Fruit fly (Drosophila melanogaster) whole organism, embryonic: ENCODE measurements around the gene CG34057.

ENCODE experiments used
- Adf1 ChIP-seq: fragments of 200-800 bp; sonication (Bioruptor generic); IDR thresholded peaks from 2 replicates; pipeline ENCODE4 v1.3.6; 2022; ENCODE audit warnings: missing biosample characterization, missing genetic modification characterization
- Antp ChIP-seq: fragments of 200-800 bp; sonication (Bioruptor generic); optimal IDR thresholded peaks from 3 replicates; lab custom pipeline; 2016; ENCODE audit warnings: missing biosample characterization, missing genetic modification characterization
- BEAF-32 ChIP-seq: fragments of 200-800 bp; sonication (Bioruptor generic); optimal IDR thresholded peaks from 3 replicates; lab custom pipeline; 2017; ENCODE audit warnings: missing biosample characterization, missing genetic modification characterization, mild to moderate bottlenecking, moderate library complexity, missing genetic modification reagents
- Bteb2 ChIP-seq: fragments of 200-800 bp; sonication (Bioruptor generic); optimal IDR thresholded peaks from 2 replicates; lab custom pipeline; 2016; ENCODE audit warnings: missing biosample characterization, missing genetic modification characterization
- CG10321 ChIP-seq: fragments of 200-800 bp; sonication (Bioruptor generic); IDR thresholded peaks from 2 replicates; pipeline ENCODE4 v1.3.6; 2022; ENCODE audit warnings: missing biosample characterization, missing genetic modification characterization
- CG11247 ChIP-seq: fragments of 200-800 bp; sonication (Bioruptor generic); IDR thresholded peaks from 2 replicates; pipeline ENCODE4 v1.3.6; 2022; ENCODE audit warnings: missing biosample characterization, missing genetic modification characterization
- CG12769 ChIP-seq: fragments of 200-800 bp; sonication (Bioruptor generic); optimal IDR thresholded peaks from 2 replicates; lab custom pipeline; 2019; ENCODE audit warnings: missing biosample characterization, mild to moderate bottlenecking, missing genetic modification characterization, moderate library complexity
- CG13287 ChIP-seq: fragments of 200-800 bp; sonication (Bioruptor generic); IDR thresholded peaks from 2 replicates; pipeline ENCODE4 v1.3.6; 2022; ENCODE audit warnings: missing biosample characterization, missing genetic modification characterization; ENCODE audit not compliant: partially characterized antibody
- CG13624 ChIP-seq: fragments of 200-800 bp; sonication (Bioruptor generic); optimal IDR thresholded peaks from 2 replicates; lab custom pipeline; 2016; ENCODE audit warnings: missing biosample characterization, missing genetic modification characterization
- CG1602 ChIP-seq: fragments of 200-800 bp; sonication (Bioruptor generic); optimal IDR thresholded peaks from 3 replicates; lab custom pipeline; 2016; ENCODE audit warnings: missing biosample characterization, missing genetic modification characterization
- CG1603 ChIP-seq: fragments of 200-800 bp; sonication (Bioruptor generic); optimal IDR thresholded peaks from 2 replicates; lab custom pipeline; 2019; ENCODE audit warnings: missing biosample characterization, mild to moderate bottlenecking, missing genetic modification characterization, moderate library complexity
- CG17186 ChIP-seq: fragments of 200-800 bp; sonication (Bioruptor generic); optimal IDR thresholded peaks from 3 replicates; lab custom pipeline; 2017; ENCODE audit warnings: missing biosample characterization, missing genetic modification reagents, missing genetic modification characterization
- CG17359 ChIP-seq: fragments of 200-800 bp; sonication (Bioruptor generic); optimal IDR thresholded peaks from 3 replicates; lab custom pipeline; 2018; ENCODE audit warnings: missing biosample characterization, mild to moderate bottlenecking, missing genetic modification characterization, moderate library complexity
- CG2120 ChIP-seq: fragments of 200-800 bp; sonication (Bioruptor generic); optimal IDR thresholded peaks from 3 replicates; lab custom pipeline; 2016; ENCODE audit warnings: missing biosample characterization, missing genetic modification characterization
- CG2889 ChIP-seq: fragments of 200-800 bp; sonication (Bioruptor generic); IDR thresholded peaks from 3 replicates; pipeline ENCODE4 v1.3.6; 2022; ENCODE audit warnings: missing biosample characterization, missing genetic modification characterization
- CG31388 ChIP-seq: fragments of 200-800 bp; sonication (Bioruptor generic); optimal IDR thresholded peaks from 2 replicates; lab custom pipeline; 2016; ENCODE audit warnings: missing biosample characterization, missing genetic modification characterization
- CG32767 ChIP-seq: fragments of 200-800 bp; sonication (Bioruptor generic); IDR thresholded peaks from 2 replicates; pipeline ENCODE4 v1.3.6; 2022; ENCODE audit warnings: missing biosample characterization, missing genetic modification characterization
- CG4854 ChIP-seq: fragments of 200-800 bp; sonication (Bioruptor generic); optimal IDR thresholded peaks from 2 replicates; lab custom pipeline; 2016; ENCODE audit warnings: missing biosample characterization, missing genetic modification characterization, inconsistent platforms
- CG7839 ChIP-seq: fragments of 200-800 bp; sonication (Bioruptor generic); optimal IDR thresholded peaks from 3 replicates; lab custom pipeline; 2018; ENCODE audit warnings: missing biosample characterization, mild to moderate bottlenecking, missing genetic modification characterization, moderate library complexity
- CG9876 ChIP-seq: fragments of 200-800 bp; sonication (Bioruptor generic); optimal IDR thresholded peaks from 2 replicates; lab custom pipeline; 2016; ENCODE audit warnings: missing biosample characterization, missing genetic modification characterization
- CHES-1-like ChIP-seq: fragments of 200-800 bp; sonication (Bioruptor generic); optimal IDR thresholded peaks from 2 replicates; lab custom pipeline; 2016; ENCODE audit warnings: missing biosample characterization, missing genetic modification characterization
- CoRest ChIP-seq: fragments of 200-800 bp; sonication (Bioruptor generic); optimal IDR thresholded peaks from 3 replicates; lab custom pipeline; 2018; ENCODE audit warnings: missing biosample characterization, mild to moderate bottlenecking, missing genetic modification characterization, moderate library complexity
- Dek ChIP-seq: fragments of 200-800 bp; sonication (Bioruptor generic); optimal IDR thresholded peaks from 3 replicates; lab custom pipeline; 2019; ENCODE audit warnings: missing biosample characterization, mild to moderate bottlenecking, missing genetic modification characterization, moderate library complexity
- Dip3 ChIP-seq: fragments of 200-800 bp; sonication (Bioruptor generic); optimal IDR thresholded peaks from 3 replicates; lab custom pipeline; 2016; ENCODE audit warnings: missing biosample characterization, missing genetic modification characterization
- Dll ChIP-seq: fragments of 200-800 bp; sonication (Bioruptor generic); IDR thresholded peaks from 4 replicates; pipeline ENCODE4 v1.3.6; 2022; ENCODE audit warnings: missing biosample characterization, missing genetic modification characterization; ENCODE audit not compliant: partially characterized antibody
- Doc2 ChIP-seq: fragments of 200-800 bp; sonication (Bioruptor generic); IDR thresholded peaks from 2 replicates; pipeline ENCODE4 v1.3.6; 2022; ENCODE audit warnings: missing biosample characterization, missing genetic modification characterization
- Dp ChIP-seq: fragments of 200-800 bp; sonication (Bioruptor generic); optimal IDR thresholded peaks from 2 replicates; lab custom pipeline; 2018; ENCODE audit warnings: missing biosample characterization, mild to moderate bottlenecking, missing genetic modification characterization, moderate library complexity
- E2f2 ChIP-seq: fragments of 200-800 bp; sonication (Bioruptor generic); IDR thresholded peaks from 2 replicates; pipeline ENCODE4 v1.3.6; 2022; ENCODE audit warnings: missing biosample characterization, missing genetic modification characterization
- ERR ChIP-seq: fragments of 200-800 bp; sonication (Bioruptor generic); optimal IDR thresholded peaks from 2 replicates; lab custom pipeline; 2016; ENCODE audit warnings: missing biosample characterization, missing genetic modification characterization
- Ets97D ChIP-seq: fragments of 200-800 bp; sonication (Bioruptor generic); optimal IDR thresholded peaks from 3 replicates; lab custom pipeline; 2016; ENCODE audit warnings: missing biosample characterization, missing genetic modification characterization
- HLH4C ChIP-seq: fragments of 200-800 bp; sonication (Bioruptor generic); IDR thresholded peaks from 3 replicates; pipeline ENCODE4 v1.3.6; 2022; ENCODE audit warnings: missing biosample characterization, missing genetic modification characterization; ENCODE audit not compliant: partially characterized antibody
- Hmr ChIP-seq: fragments of 200-800 bp; sonication (Bioruptor generic); optimal IDR thresholded peaks from 3 replicates; lab custom pipeline; 2017; ENCODE audit warnings: mild to moderate bottlenecking, missing biosample characterization, missing genetic modification reagents, missing genetic modification characterization
- Max ChIP-seq: fragments of 200-800 bp; sonication (Bioruptor generic); optimal IDR thresholded peaks from 2 replicates; lab custom pipeline; 2016; ENCODE audit warnings: missing biosample characterization, mild to moderate bottlenecking, missing genetic modification characterization
- Neu2 ChIP-seq: fragments of 200-800 bp; sonication (Bioruptor generic); optimal IDR thresholded peaks from 3 replicates; lab custom pipeline; 2016; ENCODE audit warnings: missing biosample characterization, missing genetic modification characterization, borderline replicate concordance
- Ptx1 ChIP-seq: fragments of 200-800 bp; sonication (Bioruptor generic); IDR thresholded peaks from 2 replicates; pipeline ENCODE4 v1.3.6; 2022; ENCODE audit warnings: missing biosample characterization, missing genetic modification characterization
- ftz-f1 ChIP-seq: fragments of 200-800 bp; sonication (Bioruptor generic); optimal IDR thresholded peaks from 2 replicates; lab custom pipeline; 2016; ENCODE audit warnings: missing biosample characterization, missing genetic modification characterization
- gfzf ChIP-seq: fragments of 200-800 bp; sonication (Bioruptor generic); optimal IDR thresholded peaks from 2 replicates; lab custom pipeline; 2016; ENCODE audit warnings: missing biosample characterization, mild to moderate bottlenecking, missing genetic modification characterization, moderate library complexity
- her ChIP-seq: fragments of 200-800 bp; sonication (Bioruptor generic); optimal IDR thresholded peaks from 2 replicates; lab custom pipeline; 2016; ENCODE audit warnings: missing biosample characterization, missing genetic modification characterization
- knrl ChIP-seq: fragments of 200-800 bp; sonication (Bioruptor generic); IDR thresholded peaks from 3 replicates; pipeline ENCODE4 v1.3.6; 2022; ENCODE audit warnings: missing biosample characterization, missing genetic modification characterization; ENCODE audit not compliant: partially characterized antibody
- lab ChIP-seq: fragments of 200-800 bp; sonication (Bioruptor generic); optimal IDR thresholded peaks from 3 replicates; lab custom pipeline; 2017; ENCODE audit warnings: missing biosample characterization, missing genetic modification characterization, mild to moderate bottlenecking, moderate library complexity, missing genetic modification reagents
- luna ChIP-seq: fragments of 200-800 bp; sonication (Bioruptor generic); optimal IDR thresholded peaks from 2 replicates; lab custom pipeline; 2016; ENCODE audit warnings: missing biosample characterization, missing genetic modification characterization
- mld ChIP-seq: fragments of 200-800 bp; sonication (Bioruptor generic); IDR thresholded peaks from 3 replicates; pipeline ENCODE4 v1.3.6; 2022; ENCODE audit warnings: missing biosample characterization, missing genetic modification characterization; ENCODE audit not compliant: partially characterized antibody
- peb ChIP-seq: fragments of 200-800 bp; sonication (Bioruptor generic); IDR thresholded peaks from 2 replicates; pipeline ENCODE4 v1.3.6; 2022; ENCODE audit warnings: missing biosample characterization, missing genetic modification characterization
- sima ChIP-seq: fragments of 200-800 bp; sonication (Bioruptor generic); optimal IDR thresholded peaks from 2 replicates; lab custom pipeline; 2016; ENCODE audit warnings: missing biosample characterization, missing genetic modification characterization
- slp2 ChIP-seq: fragments of 200-800 bp; sonication (Bioruptor generic); optimal IDR thresholded peaks from 2 replicates; lab custom pipeline; 2016; ENCODE audit warnings: missing biosample characterization, missing genetic modification characterization
- sug ChIP-seq: fragments of 200-800 bp; optimal IDR thresholded peaks from 2 replicates; lab custom pipeline; 2019; ENCODE audit warnings: missing biosample characterization, mild to moderate bottlenecking, missing genetic modification characterization, moderate library complexity
- tll ChIP-seq, 2 experiments: fragments of 200-800 bp in 1 of 2; fragments of >200 bp in 1 of 2; sonication (Bioruptor generic) in 1 of 2; optimal IDR thresholded peaks; 2 replicates each; lab custom pipeline; 2017 to 2019; ENCODE audit warnings: missing biosample characterization in 2 of 2, missing genetic modification characterization in 2 of 2, mild to moderate bottlenecking in 1 of 2, moderate library complexity in 1 of 2
- unpg ChIP-seq: fragments of 200-800 bp; sonication (Bioruptor generic); optimal IDR thresholded peaks from 3 replicates; lab custom pipeline; 2018; ENCODE audit warnings: missing biosample characterization, mild to moderate bottlenecking, missing genetic modification characterization, moderate library complexity
- vvl ChIP-seq: fragments of 200-800 bp; sonication (Bioruptor generic); IDR thresholded peaks from 2 replicates; pipeline ENCODE4 v1.3.6; 2022; ENCODE audit warnings: missing biosample characterization, missing genetic modification characterization

CG34057 gene

dm6 chr3L:872389-872972, 24.7 kb upstream of the CG34057 start (continued):
- TF ChIP-seq Ptx1 (GFP tag; lab: Robert Waterston, UW) = 0 out of 2 replicates have a peak, but pooled peaks have one; percentile 38
- peak; percentile 84 for TF ChIP-seq Dll (GFP tag; lab: Robert Waterston, UW)
- TF ChIP-seq CG13287 = peak; percentile 79
- TF ChIP-seq mld (GFP tag; lab: Robert Waterston, UW) = peak; percentile 74; the same call in 1 of the 3 replicates
- TF ChIP-seq CG17359 (tag; lab: Kevin White, UChicago) = no peak
- TF ChIP-seq sima (GFP tag; lab: Kevin White, UChicago) = no peak
- no peak for TF ChIP-seq Adf1 (GFP tag; lab: Robert Waterston, UW)
- TF ChIP-seq E2f2 (GFP tag; lab: Robert Waterston, UW) = peak; percentile 47; the same call in 1 of the 2 replicates
- TF ChIP-seq CG10321 (GFP tag; lab: Robert Waterston, UW) = no peak
- TF ChIP-seq CG4854 (GFP tag; lab: Kevin White, UChicago) = no peak
- TF ChIP-seq Ets97D (GFP tag; lab: Kevin White, UChicago) = peak; percentile 32
- no peak for TF ChIP-seq CG2889
- TF ChIP-seq ftz-f1 (GFP tag; lab: Kevin White, UChicago) = no peak
- peak; percentile 99 for TF ChIP-seq Neu2 (GFP tag; lab: Kevin White, UChicago)
- peak; percentile 29; the same call in 1 of the 2 replicates for TF ChIP-seq CG11247
- TF ChIP-seq Dp (GFP tag; lab: Kevin White, UChicago) = peak; percentile 42
- TF ChIP-seq Hmr (GFP tag; lab: Kevin White, UChicago) = peak; percentile 32
- peak; percentile 75 for TF ChIP-seq HLH4C (GFP tag; lab: Robert Waterston, UW)
- TF ChIP-seq Dek = no peak
- TF ChIP-seq gfzf (GFP tag; lab: Kevin White, UChicago) = peak; percentile 20
- peak; percentile 9 for TF ChIP-seq CG7839 (tag; lab: Kevin White, UChicago)
- TF ChIP-seq Doc2 = no peak
- TF ChIP-seq vvl (GFP tag; lab: Robert Waterston, UW) = peak; percentile 8; the same call in 1 of the 2 replicates
- peak; percentile 59 for TF ChIP-seq CG17186 (GFP tag; lab: Kevin White, UChicago)
- TF ChIP-seq lab (GFP tag; lab: Kevin White, UChicago) = peak; percentile 30
- TF ChIP-seq her (GFP tag; lab: Kevin White, UChicago) = peak; percentile 86
- TF ChIP-seq CG9876 (GFP tag; lab: Kevin White, UChicago) = peak; percentile 67
- TF ChIP-seq Dip3 = peak; percentile 18
- peak; percentile 67 for TF ChIP-seq CG2120 (GFP tag; lab: Kevin White, UChicago)
- TF ChIP-seq luna (GFP tag; lab: Kevin White, UChicago) = peak; percentile 63
- TF ChIP-seq unpg (GFP tag; lab: Kevin White, UChicago) = no peak
- peak; percentile 89; the same call in 2 of the 3 replicates for TF ChIP-seq knrl
- peak; percentile 91 for TF ChIP-seq BEAF-32 (GFP tag; lab: Kevin White, UChicago)
- peak; percentile 80 for TF ChIP-seq CHES-1-like (GFP tag; lab: Kevin White, UChicago)
- no peak for TF ChIP-seq ERR (GFP tag; lab: Kevin White, UChicago)
- TF ChIP-seq peb (GFP tag; lab: Robert Waterston, UW) = no peak
- TF ChIP-seq Max = peak; percentile 38
- TF ChIP-seq tll (GFP tag; optimal IDR thresholded peaks at IDR 0.05; lab: Kevin White, UChicago) = peak; percentile 16 to 47
- peak; percentile 21 for TF ChIP-seq CG1602 (GFP tag; lab: Kevin White, UChicago)
- peak; percentile 54 for TF ChIP-seq sug (tag; lab: Kevin White, UChicago)
- TF ChIP-seq Antp (GFP tag; lab: Kevin White, UChicago) = peak; percentile 65
- TF ChIP-seq CG31388 (GFP tag; lab: Kevin White, UChicago) = no peak
- TF ChIP-seq CoRest = peak; percentile 44
- TF ChIP-seq CG32767 (GFP tag; lab: Robert Waterston, UW) = 0 out of 2 replicates have a peak, but pooled peaks have one; percentile 34
- TF ChIP-seq Bteb2 (GFP tag; lab: Kevin White, UChicago) = peak; percentile 37
- TF ChIP-seq CG12769 (tag; lab: Kevin White, UChicago) = peak; percentile 27
- peak; percentile 66 for TF ChIP-seq CG13624 (GFP tag; lab: Kevin White, UChicago)
- peak; percentile 60 for TF ChIP-seq slp2 (GFP tag; lab: Kevin White, UChicago)
- peak; percentile 35 for TF ChIP-seq CG1603
